Fruit fly (Drosophila melanogaster) whole organism, embryonic: ENCODE results near the gene Or94b.
A peak's percentile ranks its signal among the peaks of the same experiment; 100 is the strongest.

Experiments used
- Adf1 ChIP-seq: fragments of 200-800 bp; sonication (Bioruptor generic); IDR thresholded peaks from 2 replicates; pipeline ENCODE4 v1.3.6; 2022; ENCODE audit warnings: missing biosample characterization, missing genetic modification characterization
- Atf3 ChIP-seq: fragments of 200-800 bp; sonication (Bioruptor generic); optimal IDR thresholded peaks from 3 replicates; lab custom pipeline; 2016; ENCODE audit warnings: missing biosample characterization, missing genetic modification characterization
- BEAF-32 ChIP-seq: fragments of 200-800 bp; sonication (Bioruptor generic); optimal IDR thresholded peaks from 3 replicates; lab custom pipeline; 2017; ENCODE audit warnings: missing biosample characterization, missing genetic modification characterization, mild to moderate bottlenecking, moderate library complexity, missing genetic modification reagents
- Bdp1 ChIP-seq: fragments of 200-800 bp; sonication (Bioruptor generic); optimal IDR thresholded peaks from 3 replicates; lab custom pipeline; 2016; ENCODE audit warnings: missing biosample characterization, missing genetic modification characterization
- CG10267 ChIP-seq: fragments of 200-800 bp; sonication (Bioruptor generic); optimal IDR thresholded peaks from 2 replicates; lab custom pipeline; 2018; ENCODE audit warnings: missing biosample characterization, mild to moderate bottlenecking, missing genetic modification characterization, moderate library complexity
- CG10366 ChIP-seq: fragments of 200-800 bp; sonication (Bioruptor generic); IDR thresholded peaks from 2 replicates; pipeline ENCODE4 v1.3.6; 2022; ENCODE audit warnings: missing biosample characterization, missing genetic modification characterization
- CG10979 ChIP-seq: fragments of 200-800 bp; sonication (Bioruptor generic); optimal IDR thresholded peaks from 2 replicates; lab custom pipeline; 2018; ENCODE audit warnings: missing biosample characterization, mild to moderate bottlenecking, missing genetic modification characterization, moderate library complexity
- CG11696 ChIP-seq: fragments of 200-800 bp; sonication (Bioruptor generic); IDR thresholded peaks from 2 replicates; pipeline ENCODE4 v1.3.6; 2022; ENCODE audit warnings: missing biosample characterization, missing genetic modification characterization
- CG12219 ChIP-seq: fragments of 200-800 bp; sonication (Bioruptor generic); optimal IDR thresholded peaks from 3 replicates; lab custom pipeline; 2018; ENCODE audit warnings: missing biosample characterization, mild to moderate bottlenecking, missing genetic modification characterization
- CG13894 ChIP-seq: fragments of 200-800 bp; sonication (Bioruptor generic); optimal IDR thresholded peaks from 3 replicates; lab custom pipeline; 2018; ENCODE audit warnings: missing biosample characterization, mild to moderate bottlenecking, missing genetic modification characterization, moderate library complexity
- CG14965 ChIP-seq: fragments of 200-800 bp; sonication (Bioruptor generic); optimal IDR thresholded peaks from 2 replicates; lab custom pipeline; 2016; ENCODE audit warnings: missing biosample characterization, missing genetic modification characterization, borderline replicate concordance
- CG15601 ChIP-seq: fragments of 200-800 bp; sonication (Bioruptor generic); optimal IDR thresholded peaks from 3 replicates; lab custom pipeline; 2019; ENCODE audit warnings: missing biosample characterization, mild to moderate bottlenecking, missing genetic modification characterization, moderate library complexity
- CG1792 ChIP-seq: fragments of 200-800 bp; sonication (Bioruptor generic); optimal IDR thresholded peaks from 2 replicates; lab custom pipeline; 2016; ENCODE audit warnings: missing biosample characterization, missing genetic modification characterization
- CG2875 ChIP-seq: fragments of 200-800 bp; sonication (Bioruptor generic); optimal IDR thresholded peaks from 2 replicates; lab custom pipeline; 2017; ENCODE audit warnings: missing biosample characterization, mild to moderate bottlenecking, missing genetic modification characterization, missing genetic modification reagents
- CG31441 ChIP-seq: fragments of 200-800 bp; sonication (Bioruptor generic); IDR thresholded peaks from 2 replicates; pipeline ENCODE4 v1.3.6; 2022; ENCODE audit warnings: missing biosample characterization, missing genetic modification characterization
- CG3163 ChIP-seq: fragments of 200-800 bp; sonication (Bioruptor generic); optimal IDR thresholded peaks from 3 replicates; lab custom pipeline; 2016; ENCODE audit warnings: missing biosample characterization, missing genetic modification characterization
- CG4282 ChIP-seq: fragments of 200-800 bp; sonication (Bioruptor generic); optimal IDR thresholded peaks from 2 replicates; lab custom pipeline; 2016; ENCODE audit warnings: missing biosample characterization, missing genetic modification characterization
- CG4360 ChIP-seq: fragments of 200-800 bp; sonication (Bioruptor generic); IDR thresholded peaks from 2 replicates; pipeline ENCODE4 v1.3.6; 2022; ENCODE audit warnings: missing biosample characterization, missing genetic modification characterization
- CG9437 ChIP-seq: fragments of 200-800 bp; sonication (Bioruptor generic); optimal IDR thresholded peaks from 2 replicates; lab custom pipeline; 2018; ENCODE audit warnings: missing biosample characterization, mild to moderate bottlenecking, missing genetic modification characterization
- CG9727 ChIP-seq: fragments of 200-800 bp; sonication (Bioruptor generic); optimal IDR thresholded peaks from 3 replicates; lab custom pipeline; 2017; ENCODE audit warnings: missing biosample characterization, mild to moderate bottlenecking, missing genetic modification characterization
- CG9817 ChIP-seq: fragments of 200-800 bp; sonication (Bioruptor generic); optimal IDR thresholded peaks from 2 replicates; lab custom pipeline; 2018; ENCODE audit warnings: missing biosample characterization, mild to moderate bottlenecking, missing genetic modification characterization, moderate library complexity
- Fer2 ChIP-seq: fragments of 200-800 bp; sonication (Bioruptor generic); optimal IDR thresholded peaks from 2 replicates; lab custom pipeline; 2018; ENCODE audit warnings: missing biosample characterization, mild to moderate bottlenecking, missing genetic modification characterization, moderate library complexity
- HLHmδ ChIP-seq: fragments of 200-800 bp; sonication (Bioruptor generic); optimal IDR thresholded peaks from 2 replicates; lab custom pipeline; 2018; ENCODE audit warnings: missing biosample characterization, mild to moderate bottlenecking, missing genetic modification characterization, moderate library complexity
- HmgZ ChIP-seq: fragments of 200-800 bp; sonication (Bioruptor generic); optimal IDR thresholded peaks from 2 replicates; lab custom pipeline; 2018; ENCODE audit warnings: missing biosample characterization, mild to moderate bottlenecking, missing genetic modification characterization
- Hmr ChIP-seq: fragments of 200-800 bp; sonication (Bioruptor generic); optimal IDR thresholded peaks from 3 replicates; lab custom pipeline; 2017; ENCODE audit warnings: mild to moderate bottlenecking, missing biosample characterization, missing genetic modification reagents, missing genetic modification characterization
- Lhr ChIP-seq: fragments of 200-800 bp; sonication (Bioruptor generic); optimal IDR thresholded peaks from 3 replicates; lab custom pipeline; 2017; ENCODE audit warnings: mild to moderate bottlenecking, missing biosample characterization, missing genetic modification reagents, missing genetic modification characterization
- MESR4 ChIP-seq: fragments of 200-800 bp; sonication (Bioruptor generic); optimal IDR thresholded peaks from 2 replicates; lab custom pipeline; 2018; ENCODE audit warnings: missing biosample characterization, mild to moderate bottlenecking, missing genetic modification characterization, moderate library complexity
- Max ChIP-seq: fragments of 200-800 bp; sonication (Bioruptor generic); optimal IDR thresholded peaks from 2 replicates; lab custom pipeline; 2016; ENCODE audit warnings: missing biosample characterization, mild to moderate bottlenecking, missing genetic modification characterization
- Mes4 ChIP-seq: fragments of 200-800 bp; sonication (Bioruptor generic); optimal IDR thresholded peaks from 2 replicates; lab custom pipeline; 2016; ENCODE audit warnings: missing biosample characterization, missing genetic modification characterization
- Mrtf ChIP-seq: fragments of 200-800 bp; sonication (Bioruptor generic); IDR thresholded peaks from 3 replicates; pipeline ENCODE4 v1.3.6; 2022; ENCODE audit warnings: missing biosample characterization, missing genetic modification characterization
- Neu2 ChIP-seq: fragments of 200-800 bp; sonication (Bioruptor generic); optimal IDR thresholded peaks from 3 replicates; lab custom pipeline; 2016; ENCODE audit warnings: missing biosample characterization, missing genetic modification characterization, borderline replicate concordance
- Nf-YA ChIP-seq: fragments of 200-800 bp; sonication (Bioruptor generic); IDR thresholded peaks from 2 replicates; pipeline ENCODE4 v1.3.6; 2022; ENCODE audit warnings: missing biosample characterization, missing genetic modification characterization
- Ravus ChIP-seq: fragments of 200-800 bp; sonication (Bioruptor generic); IDR thresholded peaks from 2 replicates; pipeline ENCODE4 v1.3.6; 2022; ENCODE audit warnings: missing biosample characterization, missing genetic modification characterization
- Stat92E ChIP-seq, 3 experiments: fragments of >200 bp in 2 of 3; fragments of 200-800 bp in 1 of 3; sonication (Bioruptor generic) in 1 of 3; optimal IDR thresholded peaks; 2 replicates each; lab custom pipeline; 2017 to 2019; ENCODE audit warnings: missing biosample characterization in 3 of 3, missing genetic modification characterization in 3 of 3, mild to moderate bottlenecking in 1 of 3, moderate library complexity in 1 of 3
- Tbp ChIP-seq: fragments of >200 bp; optimal IDR thresholded peaks from 2 replicates; lab custom pipeline; 2018; ENCODE audit warnings: missing biosample characterization, missing genetic modification characterization
- bsh ChIP-seq, 2 experiments: fragments of 200-800 bp; sonication (Bioruptor generic); optimal IDR thresholded peaks; 2 replicates each; lab custom pipeline; 2017 to 2018; ENCODE audit warnings: mild to moderate bottlenecking in 2 of 2, missing biosample characterization in 2 of 2, missing genetic modification characterization in 2 of 2, moderate library complexity in 1 of 2
- croc ChIP-seq: fragments of 200-800 bp; sonication (Bioruptor generic); conservative IDR thresholded peaks from 3 replicates; pipeline ENCODE4 v1.3.6; 2022; ENCODE audit warnings: missing biosample characterization, missing genetic modification characterization
- crol ChIP-seq: fragments of 200-800 bp; sonication (Bioruptor generic); IDR thresholded peaks from 2 replicates; pipeline ENCODE4 v1.3.6; 2022; ENCODE audit warnings: missing biosample characterization, missing genetic modification characterization
- disco-r ChIP-seq: fragments of 200-800 bp; sonication (Bioruptor generic); optimal IDR thresholded peaks from 2 replicates; lab custom pipeline; 2016; ENCODE audit warnings: missing biosample characterization, missing genetic modification characterization
- en ChIP-seq: fragments of 200-800 bp; sonication (Bioruptor generic); optimal IDR thresholded peaks from 2 replicates; lab custom pipeline; 2016; ENCODE audit warnings: missing biosample characterization, missing genetic modification characterization
- hb ChIP-seq: fragments of 200-800 bp; sonication (Bioruptor generic); IDR thresholded peaks from 3 replicates; pipeline ENCODE4 v1.3.6; 2022; ENCODE audit warnings: missing biosample characterization, missing genetic modification characterization; ENCODE audit not compliant: partially characterized antibody
- hbn ChIP-seq: fragments of 200-800 bp; sonication (Bioruptor generic); IDR thresholded peaks from 2 replicates; pipeline ENCODE4 v1.3.6; 2022; ENCODE audit warnings: missing biosample characterization, missing genetic modification characterization; ENCODE audit not compliant: partially characterized antibody
- nau ChIP-seq: fragments of 200-800 bp; sonication (Bioruptor generic); optimal IDR thresholded peaks from 3 replicates; lab custom pipeline; 2017; ENCODE audit warnings: missing biosample characterization, mild to moderate bottlenecking, missing genetic modification characterization, missing genetic modification reagents
- repo ChIP-seq: fragments of 200-800 bp; sonication (Bioruptor generic); optimal IDR thresholded peaks from 2 replicates; lab custom pipeline; 2016; ENCODE audit warnings: missing biosample characterization, missing genetic modification characterization
- run ChIP-seq: fragments of 200-800 bp; sonication (Bioruptor generic); optimal IDR thresholded peaks from 3 replicates; lab custom pipeline; 2018; ENCODE audit warnings: missing biosample characterization, mild to moderate bottlenecking, missing genetic modification characterization
- stc ChIP-seq: fragments of 200-800 bp; sonication (Bioruptor generic); IDR thresholded peaks from 2 replicates; pipeline ENCODE4 v1.3.6; 2022; ENCODE audit warnings: missing biosample characterization, missing genetic modification characterization
- sug ChIP-seq: fragments of 200-800 bp; optimal IDR thresholded peaks from 2 replicates; lab custom pipeline; 2019; ENCODE audit warnings: missing biosample characterization, mild to moderate bottlenecking, missing genetic modification characterization, moderate library complexity
- wek ChIP-seq: fragments of 200-800 bp; sonication (Bioruptor generic); optimal IDR thresholded peaks from 3 replicates; lab custom pipeline; 2018; ENCODE audit warnings: missing biosample characterization, mild to moderate bottlenecking, missing genetic modification characterization, moderate library complexity
- zen2 ChIP-seq: fragments of 200-800 bp; sonication (Bioruptor generic); IDR thresholded peaks from 3 replicates; pipeline ENCODE4 v1.3.6; 2022; ENCODE audit warnings: missing biosample characterization, missing genetic modification characterization; ENCODE audit not compliant: partially characterized antibody
- zfh2 ChIP-seq: fragments of 200-800 bp; sonication (Bioruptor generic); optimal IDR thresholded peaks from 2 replicates; lab custom pipeline; 2016; ENCODE audit warnings: missing biosample characterization, missing genetic modification characterization

The Or94b gene

dm6 chr3R:23028506-23028905 is 39.4 kb downstream of the Or94b start (continued):
- TF ChIP-seq Atf3 (GFP tag; lab: Kevin White, UChicago) (peak; percentile 54), Ravus (GFP tag; lab: Robert Waterston, UW) (peak; percentile 38), sug (tag; lab: Kevin White, UChicago) (no peak), zen2 (GFP tag; lab: Robert Waterston, UW) (no peak), CG10267 (tag; lab: Kevin White, UChicago) (no peak), CG4360 (no peak), repo (peak; percentile 56), BEAF-32 (GFP tag; lab: Kevin White, UChicago) (no peak), Fer2 (tag; lab: Kevin White, UChicago) (no peak), disco-r (GFP tag; lab: Kevin White, UChicago) (no peak), en (peak; percentile 38), Mrtf (GFP tag; lab: Robert Waterston, UW) (peak; percentile 67), CG15601 (tag; lab: Kevin White, UChicago) (no peak), HLHmδ (GFP tag; lab: Kevin White, UChicago) (no peak), CG3163 (GFP tag; lab: Kevin White, UChicago) (peak; percentile 0), Nf-YA (GFP tag; lab: Robert Waterston, UW) (no peak), Adf1 (GFP tag; lab: Robert Waterston, UW) (peak; percentile 50; the same call in 1 of the 2 replicates), CG13894 (no peak), crol (GFP tag; lab: Robert Waterston, UW) (no peak), CG1792 (GFP tag; lab: Kevin White, UChicago) (peak; percentile 14), CG11696 (GFP tag; lab: Robert Waterston, UW) (0 out of 2 replicates have a peak, but pooled peaks have one; percentile 23), wek (no peak), CG4282 (no peak), CG10366 (peak; percentile 58), CG12219 (GFP tag; lab: Kevin White, UChicago) (peak; percentile 7), CG2875 (GFP tag; lab: Kevin White, UChicago) (no peak), stc (GFP tag; lab: Robert Waterston, UW) (peak; percentile 48; the same call in 1 of the 2 replicates), Hmr (GFP tag; lab: Kevin White, UChicago) (peak; percentile 54), Bdp1 (GFP tag; lab: Kevin White, UChicago) (peak; percentile 24), CG10979 (tag; lab: Kevin White, UChicago) (no peak), CG9727 (peak; percentile 38), zfh2 (GFP tag; lab: Kevin White, UChicago) (peak; percentile 75), CG31441 (GFP tag; lab: Robert Waterston, UW) (0 out of 2 replicates have a peak, but pooled peaks have one; percentile 34), hbn (no peak), Mes4 (GFP tag; lab: Kevin White, UChicago) (no peak), MESR4 (GFP tag; lab: Kevin White, UChicago) (no peak), Stat92E (GFP tag; optimal IDR thresholded peaks at IDR 0.05; lab: Kevin White, UChicago) (no peak), Lhr (GFP tag; lab: Kevin White, UChicago) (no peak), CG14965 (GFP tag; lab: Kevin White, UChicago) (no peak), Max (no peak), bsh (GFP tag; optimal IDR thresholded peaks at IDR 0.05; lab: Kevin White, UChicago) (peak in 1 of 2 experiments; percentile 4), run (tag; lab: Kevin White, UChicago) (no peak), CG9817 (tag; lab: Kevin White, UChicago) (peak; percentile 70), hb (GFP tag; lab: Robert Waterston, UW) (no peak), nau (GFP tag; lab: Kevin White, UChicago) (no peak), Tbp (GFP tag; lab: Kevin White, UChicago) (no peak), HmgZ (tag; lab: Kevin White, UChicago) (peak; percentile 15), croc (no peak), Neu2 (GFP tag; lab: Kevin White, UChicago) (no peak), CG9437 (GFP tag; lab: Kevin White, UChicago) (no peak)
